Fruit fly (Drosophila melanogaster): Measurements from ENCODE around the gene dnk.
A peak's percentile ranks its signal among the peaks of the same experiment; 100 is the strongest.

dnk gene

dm6 chr3R:18990514-18990913 lies 9.7 kb downstream of the dnk start (continued):
- TF ChIP-seq Mrtf (GFP tag; IDR thresholded peaks at IDR 0.05) (no peak), CG12659 (GFP tag; optimal IDR thresholded peaks at IDR 0.05) (no peak), CG14860 (GFP tag; IDR thresholded peaks at IDR 0.05; ENCODE audit: partially characterized antibody) (no peak), Dll (GFP tag; IDR thresholded peaks at IDR 0.05; ENCODE audit: partially characterized antibody) (no peak), D19B (GFP tag; optimal IDR thresholded peaks at IDR 0.05) (no peak), CG9932 (GFP tag; IDR thresholded peaks at IDR 0.05) (no peak), CG15479 (GFP tag; optimal IDR thresholded peaks at IDR 0.05) (no peak), CG32767 (GFP tag; IDR thresholded peaks at IDR 0.05) (no peak), CG13894 (tag; optimal IDR thresholded peaks at IDR 0.05) (no peak), CG7928 (GFP tag; optimal IDR thresholded peaks at IDR 0.05) (no peak), CG10274 (GFP tag; optimal IDR thresholded peaks at IDR 0.05) (no peak), ken (GFP tag; IDR thresholded peaks at IDR 0.05) (no peak), chm (GFP tag; IDR thresholded peaks at IDR 0.05) (no peak), CG4854 (GFP tag; optimal IDR thresholded peaks at IDR 0.05) (no peak), oc (tag; optimal IDR thresholded peaks at IDR 0.05) (no peak), tup (GFP tag; optimal IDR thresholded peaks at IDR 0.05) (no peak), cad (GFP tag; optimal IDR thresholded peaks at IDR 0.05) (no peak), unpg (GFP tag; optimal IDR thresholded peaks at IDR 0.05) (peak; percentile 30), CG10147 (GFP tag; optimal IDR thresholded peaks at IDR 0.05) (no peak), CG30403 (GFP tag; optimal IDR thresholded peaks at IDR 0.05) (peak; percentile 13), CG11504 (tag; optimal IDR thresholded peaks at IDR 0.05) (peak; percentile 28), CG9876 (GFP tag; optimal IDR thresholded peaks at IDR 0.05) (no peak), CG18262 (tag; optimal IDR thresholded peaks at IDR 0.05) (peak; percentile 30), CG6683 (GFP tag; optimal IDR thresholded peaks at IDR 0.05) (no peak), luna (GFP tag; optimal IDR thresholded peaks at IDR 0.05) (no peak), jigr1 (GFP tag; IDR thresholded peaks at IDR 0.05) (no peak), sd (tag; optimal IDR thresholded peaks at IDR 0.05) (no peak), sna (GFP tag; IDR thresholded peaks at IDR 0.05; ENCODE audit: partially characterized antibody) (no peak), MESR4 (GFP tag; optimal IDR thresholded peaks at IDR 0.05) (no peak), Fer1 (GFP tag; optimal IDR thresholded peaks at IDR 0.05) (no peak), Jarid2 (GFP tag; optimal IDR thresholded peaks at IDR 0.05) (no peak), Neu2 (GFP tag; optimal IDR thresholded peaks at IDR 0.05; ENCODE audit: borderline replicate concordance) (no peak), CG11696 (GFP tag; IDR thresholded peaks at IDR 0.05) (no peak), bowl (GFP tag; IDR thresholded peaks at IDR 0.05) (no peak), Ssrp (tag; optimal IDR thresholded peaks at IDR 0.05) (peak; percentile 10), CG4424 (GFP tag; optimal IDR thresholded peaks at IDR 0.05) (no peak), lola (GFP tag; optimal IDR thresholded peaks at IDR 0.05) (peak in 1 of 3 experiments; percentile 38), CG1602 (GFP tag; optimal IDR thresholded peaks at IDR 0.05) (no peak), zfh2 (GFP tag; optimal IDR thresholded peaks at IDR 0.05) (no peak), CG3847 (GFP tag; IDR thresholded peaks at IDR 0.05) (no peak), Elba2 (GFP tag; optimal IDR thresholded peaks at IDR 0.05) (no peak), CG13287 (GFP tag; IDR thresholded peaks at IDR 0.05; ENCODE audit: partially characterized antibody) (no peak), tap (tag; optimal IDR thresholded peaks at IDR 0.05) (no peak), esg (GFP tag; conservative IDR thresholded peaks at IDR 0.05) (no peak), Antp (GFP tag; optimal IDR thresholded peaks at IDR 0.05) (no peak), danr (GFP tag; IDR thresholded peaks at IDR 0.05) (no peak), ERR (GFP tag; optimal IDR thresholded peaks at IDR 0.05) (no peak), CG13296 (GFP tag; optimal IDR thresholded peaks at IDR 0.05) (no peak), Bgb (GFP tag; IDR thresholded peaks at IDR 0.05; ENCODE audit: partially characterized antibody) (no peak), Gsc (GFP tag; IDR thresholded peaks at IDR 0.05) (no peak), sima (GFP tag; optimal IDR thresholded peaks at IDR 0.05) (no peak)

Measured in whole organism, embryonic.